Worm (Caenorhabditis elegans) whole organism, L4/young adult: ENCODE measurements around the gene dpy-6.

Experiments
- W03F9.2 ChIP-seq: fragments of 150-350 bp; optimal IDR thresholded peaks from 2 replicates; lab custom pipeline; 2014; ENCODE audit warnings: missing biosample characterization, missing genetic modification characterization
- dao-5 ChIP-seq: sonication (generic microtip); optimal IDR thresholded peaks from 2 replicates; lab custom pipeline; 2016; ENCODE audit warnings: missing genotype, missing genetic modification characterization, moderate library complexity, missing compliant biosample characterization
- him-1 ChIP-seq: sonication (generic microtip); optimal IDR thresholded peaks from 2 replicates; lab custom pipeline; 2016; ENCODE audit warnings: missing genotype, missing genetic modification reagents, missing genetic modification characterization, missing compliant biosample characterization

DNA sequence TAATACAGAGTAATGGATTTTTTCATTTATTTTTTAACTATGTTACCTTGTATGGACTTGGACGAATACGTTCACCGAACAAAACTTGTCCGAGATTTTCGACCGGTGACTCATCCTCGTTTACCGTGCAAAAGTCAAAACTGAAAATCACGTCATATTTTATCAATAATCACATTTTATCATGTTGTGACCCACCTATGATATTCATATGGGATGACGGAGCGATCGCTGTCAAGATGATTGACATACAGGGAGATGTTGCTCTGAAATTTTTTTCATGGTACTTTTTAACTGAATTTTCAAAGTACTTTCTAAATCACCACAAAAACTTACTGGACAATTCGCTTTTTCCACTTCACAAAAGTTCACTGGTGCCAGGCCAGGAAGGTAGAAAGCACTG is 33.8 kb downstream of the dpy-6 start:
- TF ChIP-seq him-1 (tag; lab: Kevin White, UChicago) (no peak), W03F9.2 (tag; lab: Kevin White, UChicago) (no peak), dao-5 (tag; lab: Kevin White, UChicago) (no peak)
